Fruit fly (Drosophila melanogaster): Measurements from ENCODE around the gene Prestin.

Prestin gene

dm6 chr3L:17940988-17941387 lies 33.4 kb upstream of the Prestin start:
- TF ChIP-seq CG15336 (GFP tag; IDR thresholded peaks at IDR 0.05) (no peak), net (GFP tag; optimal IDR thresholded peaks at IDR 0.05) (no peak), fkh (GFP tag; optimal IDR thresholded peaks at IDR 0.05) (no peak), esn (GFP tag; optimal IDR thresholded peaks at IDR 0.05) (no peak), CG4318 (GFP tag; optimal IDR thresholded peaks at IDR 0.05) (no peak), Sox102F (GFP tag; optimal IDR thresholded peaks at IDR 0.05) (no peak), Gug (GFP tag; IDR thresholded peaks at IDR 0.05) (no peak)

- TF ChIP-seq Sox102F (GFP tag; optimal IDR thresholded peaks at IDR 0.05) (peak; percentile 46), OdsH (GFP tag; optimal IDR thresholded peaks at IDR 0.05) (peak; percentile 18), Eip75B (GFP tag; optimal IDR thresholded peaks at IDR 0.05) (peak; percentile 70), achi (GFP tag; optimal IDR thresholded peaks at IDR 0.05) (peak; percentile 16), esn (GFP tag; optimal IDR thresholded peaks at IDR 0.05) (peak; percentile 10), CG31627 (GFP tag; optimal IDR thresholded peaks at IDR 0.05) (no peak), CG3919 (GFP tag; optimal IDR thresholded peaks at IDR 0.05) (peak; percentile 34), Gug (GFP tag; IDR thresholded peaks at IDR 0.05) (no peak), Ets96B (tag; optimal IDR thresholded peaks at IDR 0.05) (no peak), CG15336 (GFP tag; IDR thresholded peaks at IDR 0.05) (0 out of 2 replicates have a peak, but pooled peaks have one; percentile 7), dac (GFP tag; optimal IDR thresholded peaks at IDR 0.05) (no peak), CG6854 (GFP tag; optimal IDR thresholded peaks at IDR 0.05) (peak; percentile 88), Smox (GFP tag; optimal IDR thresholded peaks at IDR 0.05) (no peak), CG8632 (GFP tag; optimal IDR thresholded peaks at IDR 0.05) (peak; percentile 35), ss (GFP tag; optimal IDR thresholded peaks at IDR 0.05) (no peak), svp (GFP tag) (peak; percentile 35), net (GFP tag; optimal IDR thresholded peaks at IDR 0.05) (no peak), CG3032 (tag; optimal IDR thresholded peaks at IDR 0.05) (no peak), Met (GFP tag; optimal IDR thresholded peaks at IDR 0.05) (peak; percentile 34), pdm3 (GFP tag; optimal IDR thresholded peaks at IDR 0.05) (peak; percentile 12), Sox14 (GFP tag; optimal IDR thresholded peaks at IDR 0.05) (no peak), lz (GFP tag; optimal IDR thresholded peaks at IDR 0.05) (no peak), Hr38 (GFP tag; optimal IDR thresholded peaks at IDR 0.05) (no peak), Hr4 (GFP tag; optimal IDR thresholded peaks at IDR 0.05) (no peak), Blimp-1 (GFP tag; optimal IDR thresholded peaks at IDR 0.05) (peak; percentile 97), Eip78C (GFP tag) (peak; percentile 55), CG8319 (GFP tag; optimal IDR thresholded peaks at IDR 0.05) (peak; percentile 31), CG32006 (GFP tag; optimal IDR thresholded peaks at IDR 0.05) (peak; percentile 39), CG16779 (tag; optimal IDR thresholded peaks at IDR 0.05) (no peak), salr (GFP tag; optimal IDR thresholded peaks at IDR 0.05) (no peak), fd85E (GFP tag; optimal IDR thresholded peaks at IDR 0.05) (no peak), topi (GFP tag; optimal IDR thresholded peaks at IDR 0.05) (peak; percentile 48), Sox15 (GFP tag; optimal IDR thresholded peaks at IDR 0.05) (no peak), CG34406 (GFP tag; optimal IDR thresholded peaks at IDR 0.05) (peak; percentile 16)
Observed at dm6 chr3L:17939649-17940048, 32.0 kb upstream of the Prestin start.

dm6 chr3L:17938622-17939021 lies 31.0 kb upstream of the Prestin start:
- peak; percentile 76 for TF ChIP-seq Blimp-1 (GFP tag; optimal IDR thresholded peaks at IDR 0.05)
- no peak for TF ChIP-seq Smox (GFP tag; optimal IDR thresholded peaks at IDR 0.05)
- TF ChIP-seq CG6276 (GFP tag; optimal IDR thresholded peaks at IDR 0.05): no peak
- no peak for TF ChIP-seq OdsH (GFP tag; optimal IDR thresholded peaks at IDR 0.05)
- TF ChIP-seq Eip75B (GFP tag; optimal IDR thresholded peaks at IDR 0.05): no peak
- TF ChIP-seq Ets96B (tag; optimal IDR thresholded peaks at IDR 0.05): no peak
- TF ChIP-seq Sox15 (GFP tag; optimal IDR thresholded peaks at IDR 0.05): no peak
- no peak for TF ChIP-seq CG4318 (GFP tag; optimal IDR thresholded peaks at IDR 0.05)
- TF ChIP-seq acj6 (GFP tag; optimal IDR thresholded peaks at IDR 0.05): no peak
- TF ChIP-seq CG9139 (GFP tag; optimal IDR thresholded peaks at IDR 0.05): no peak
- no peak for TF ChIP-seq Sox102F (GFP tag; optimal IDR thresholded peaks at IDR 0.05)
- peak; percentile 46 for TF ChIP-seq Eip78C (GFP tag)
